Worm (Caenorhabditis elegans) whole organism, L3 larva: Measurements from ENCODE around the gene feh-1.
A peak's percentile ranks its signal among the peaks of the same experiment; 100 is the strongest.

Experiments used
- R02D3.7 ChIP-seq: fragments of 150-350 bp; optimal IDR thresholded peaks from 2 replicates; lab custom pipeline; 2014; ENCODE audit warnings: missing biosample characterization, missing genetic modification characterization
- ZK546.5 ChIP-seq: sonication (generic microtip); optimal IDR thresholded peaks from 2 replicates; lab custom pipeline; 2017; ENCODE audit warnings: missing biosample characterization, missing genetic modification characterization
- aly-2 ChIP-seq: fragments of 150-350 bp; optimal IDR thresholded peaks from 2 replicates; lab custom pipeline; 2014; ENCODE audit warnings: missing biosample characterization, missing genetic modification characterization
- ama-1 ChIP-seq: fragments of 150-350 bp; optimal IDR thresholded peaks from 2 replicates; lab custom pipeline; 2018
- ceh-28 ChIP-seq: fragments of 150-350 bp; optimal IDR thresholded peaks from 2 replicates; lab custom pipeline; 2014; ENCODE audit warnings: missing biosample characterization, missing genetic modification reagents, missing genetic modification characterization
- ceh-9 ChIP-seq: sonication (generic microtip); optimal IDR thresholded peaks from 2 replicates; lab custom pipeline; 2018; ENCODE audit warnings: missing biosample characterization, missing genetic modification characterization
- daf-12 ChIP-seq: fragments of 150-350 bp; optimal IDR thresholded peaks from 2 replicates; lab custom pipeline; 2014; ENCODE audit warnings: missing biosample characterization, missing genetic modification reagents, missing genetic modification characterization
- egl-27 ChIP-seq: sonication (generic microtip); optimal IDR thresholded peaks from 4 replicates; lab custom pipeline; 2017; ENCODE audit warnings: missing biosample characterization, missing genetic modification reagents, missing genetic modification characterization
- egl-5 ChIP-seq: fragments of 150-350 bp; optimal IDR thresholded peaks from 2 replicates; lab custom pipeline; 2017; ENCODE audit warnings: missing biosample characterization, missing genetic modification reagents, missing genetic modification characterization, inconsistent platforms
- elt-1 ChIP-seq: fragments of 150-350 bp; optimal IDR thresholded peaks from 2 replicates; lab custom pipeline; 2014; ENCODE audit warnings: missing biosample characterization, missing genetic modification characterization
- elt-2 ChIP-seq: sonication (generic microtip); optimal IDR thresholded peaks from 2 replicates; lab custom pipeline; 2016; ENCODE audit warnings: missing genetic modification reagents, mild to moderate bottlenecking, missing genetic modification characterization, missing compliant biosample characterization
- elt-3 ChIP-seq, 3 experiments: fragments of 150-350 bp in 1 of 3; sonication (generic microtip) in 2 of 3; optimal IDR thresholded peaks; 2 replicates in 2 of 3; 4 replicates in 1 of 3; lab custom pipeline; 2014 to 2017; ENCODE audit warnings: missing biosample characterization in 3 of 3, missing genetic modification characterization in 3 of 3
- eor-1 ChIP-seq, 2 experiments: fragments of 150-350 bp; optimal IDR thresholded peaks; 2 replicates each; lab custom pipeline; 2014 to 2018; ENCODE audit warnings: missing biosample characterization in 2 of 2, missing genetic modification characterization in 2 of 2
- fos-1 ChIP-seq: fragments of 150-350 bp; optimal IDR thresholded peaks from 2 replicates; lab custom pipeline; 2014; ENCODE audit warnings: missing biosample characterization, missing genetic modification characterization
- hmg-11 ChIP-seq: sonication (generic microtip); optimal IDR thresholded peaks from 2 replicates; lab custom pipeline; 2016; ENCODE audit warnings: missing genetic modification characterization, missing compliant biosample characterization
- jun-1 ChIP-seq: fragments of 150-350 bp; optimal IDR thresholded peaks from 2 replicates; lab custom pipeline; 2014; ENCODE audit warnings: missing biosample characterization, missing genetic modification reagents, missing genetic modification characterization
- lin-15B ChIP-seq: fragments of 150-350 bp; optimal IDR thresholded peaks from 2 replicates; lab custom pipeline; 2014; ENCODE audit warnings: missing biosample characterization, missing genetic modification characterization
- lin-39 ChIP-seq: fragments of 150-350 bp; optimal IDR thresholded peaks from 2 replicates; lab custom pipeline; 2018; ENCODE audit warnings: missing biosample characterization, missing genetic modification reagents, missing genetic modification characterization
- lsy-12 ChIP-seq: sonication (generic microtip); optimal IDR thresholded peaks from 2 replicates; lab custom pipeline; 2016; ENCODE audit warnings: mild to moderate bottlenecking, missing genetic modification characterization, missing compliant biosample characterization
- mdl-1 ChIP-seq: fragments of 150-350 bp; optimal IDR thresholded peaks from 2 replicates; lab custom pipeline; 2014; ENCODE audit warnings: missing biosample characterization, missing genetic modification characterization
- nfya-1 ChIP-seq: sonication (generic microtip); optimal IDR thresholded peaks from 2 replicates; lab custom pipeline; 2017; ENCODE audit warnings: missing genetic modification characterization, mild to moderate bottlenecking, missing compliant biosample characterization, antibody characterized with exemption, moderate library complexity; ENCODE audit not compliant: insufficient read depth
- nhr-11 ChIP-seq: fragments of 150-350 bp; optimal IDR thresholded peaks from 2 replicates; lab custom pipeline; 2014; ENCODE audit warnings: missing biosample characterization, missing genetic modification characterization
- nhr-12 ChIP-seq: fragments of 150-350 bp; optimal IDR thresholded peaks from 2 replicates; lab custom pipeline; 2014; ENCODE audit warnings: missing biosample characterization, missing genetic modification characterization
- nhr-23 ChIP-seq: fragments of 150-350 bp; optimal IDR thresholded peaks from 2 replicates; lab custom pipeline; 2014; ENCODE audit warnings: missing biosample characterization, missing genetic modification reagents, missing genetic modification characterization
- nhr-237 ChIP-seq: fragments of 150-350 bp; optimal IDR thresholded peaks from 2 replicates; lab custom pipeline; 2014; ENCODE audit warnings: missing biosample characterization, missing genetic modification characterization
- nhr-28 ChIP-seq: fragments of 150-350 bp; optimal IDR thresholded peaks from 2 replicates; lab custom pipeline; 2014; ENCODE audit warnings: missing biosample characterization, missing genetic modification characterization
- nhr-43 ChIP-seq: sonication (generic microtip); optimal IDR thresholded peaks from 2 replicates; lab custom pipeline; 2016; ENCODE audit warnings: mild to moderate bottlenecking, missing genetic modification characterization, missing compliant biosample characterization; ENCODE audit not compliant: poor library complexity, severe bottlenecking
- nhr-67 ChIP-seq: fragments of 150-350 bp; optimal IDR thresholded peaks from 2 replicates; lab custom pipeline; 2014; ENCODE audit warnings: missing biosample characterization, missing genetic modification characterization
- nhr-76 ChIP-seq: fragments of 150-350 bp; sonication (generic microtip); optimal IDR thresholded peaks from 5 replicates; lab custom pipeline; 2014; ENCODE audit warnings: missing biosample characterization, missing genetic modification characterization
- nhr-77 ChIP-seq: fragments of 150-350 bp; optimal IDR thresholded peaks from 2 replicates; lab custom pipeline; 2014; ENCODE audit warnings: missing biosample characterization, missing genetic modification characterization
- pha-4 ChIP-seq: fragments of 150-350 bp; optimal IDR thresholded peaks from 2 replicates; lab custom pipeline; 2014; ENCODE audit warnings: missing biosample characterization, missing genetic modification reagents, missing genetic modification characterization
- pqm-1 ChIP-seq: fragments of 150-350 bp; optimal IDR thresholded peaks from 2 replicates; lab custom pipeline; 2017; ENCODE audit warnings: missing biosample characterization, missing genetic modification characterization, inconsistent platforms
- sea-2 ChIP-seq: fragments of 150-350 bp; sonication (generic microtip); optimal IDR thresholded peaks from 4 replicates; lab custom pipeline; 2014; ENCODE audit warnings: missing biosample characterization, missing genetic modification reagents, missing genetic modification characterization
- skn-1 ChIP-seq: fragments of 150-350 bp; optimal IDR thresholded peaks from 2 replicates; lab custom pipeline; 2014; ENCODE audit warnings: missing biosample characterization, missing genetic modification characterization
- snpc-4 ChIP-seq: fragments of 150-350 bp; optimal IDR thresholded peaks from 2 replicates; lab custom pipeline; 2014; ENCODE audit warnings: missing biosample characterization, missing genetic modification characterization
- tbx-2 ChIP-seq: sonication (generic microtip); optimal IDR thresholded peaks from 2 replicates; lab custom pipeline; 2016; ENCODE audit warnings: mild to moderate bottlenecking, missing genetic modification characterization, missing compliant biosample characterization
- unc-39 ChIP-seq: sonication (generic microtip); optimal IDR thresholded peaks from 4 replicates; lab custom pipeline; 2017; ENCODE audit warnings: missing biosample characterization, missing genetic modification characterization
- unc-62 ChIP-seq: fragments of 150-350 bp; sonication (generic microtip); optimal IDR thresholded peaks from 4 replicates; lab custom pipeline; 2014; ENCODE audit warnings: missing biosample characterization, missing genetic modification reagents, missing genetic modification characterization
- zag-1 ChIP-seq: fragments of 150-350 bp; optimal IDR thresholded peaks from 2 replicates; lab custom pipeline; 2014; ENCODE audit warnings: missing biosample characterization, missing genetic modification characterization
- ztf-4 ChIP-seq: fragments of 150-350 bp; optimal IDR thresholded peaks from 2 replicates; lab custom pipeline; 2014; ENCODE audit warnings: missing biosample characterization, missing genetic modification characterization

feh-1 gene

ce11 chrIII:2577982-2578381 is 28.3 kb downstream of the feh-1 start:
- TF ChIP-seq hmg-11 (tag; lab: Kevin White, UChicago) (no peak), ztf-4 (tag; lab: Kevin White, UChicago) (no peak)

- TF ChIP-seq R02D3.7 (tag; lab: Kevin White, UChicago) (peak; percentile 21), nhr-67 (tag; lab: Kevin White, UChicago) (no peak), nhr-76 (tag; lab: Kevin White, UChicago) (no peak), nfya-1 (tag; lab: Kevin White, UChicago) (peak; percentile 84), elt-2 (tag; lab: Kevin White, UChicago) (peak; percentile 53), skn-1 (tag; lab: Kevin White, UChicago) (no peak), hmg-11 (tag; lab: Kevin White, UChicago) (peak; percentile 81), ceh-9 (no peak), elt-1 (tag; lab: Kevin White, UChicago) (no peak), egl-5 (tag; lab: Kevin White, UChicago) (peak; percentile 51), snpc-4 (tag; lab: Kevin White, UChicago) (no peak), nhr-23 (tag; lab: Kevin White, UChicago) (peak; percentile 7), nhr-43 (tag; lab: Kevin White, UChicago) (peak; percentile 19), daf-12 (tag; lab: Kevin White, UChicago) (no peak), ceh-28 (peak; percentile 8), pha-4 (tag; lab: Kevin White, UChicago) (peak; percentile 60), lin-15B (tag; lab: Kevin White, UChicago) (no peak), pqm-1 (tag; lab: Kevin White, UChicago) (peak; percentile 27)
These were observed 28.8 kb downstream of the feh-1 start for ce11 chrIII:2578563-2578962.

ce11 chrIII:2578993-2579392 is 29.3 kb downstream of the feh-1 start, which contains the start of gene Y71H2B.8:
Y71H2B.8 (plus strand) TSS chrIII:2579293.
- TF ChIP-seq unc-39 (tag; lab: Kevin White, UChicago) (no peak), daf-12 (tag; lab: Kevin White, UChicago) (no peak), elt-3 (tag; optimal IDR thresholded peaks at IDR 0.05; lab: Kevin White, UChicago) (no peak), egl-27 (tag; lab: Kevin White, UChicago) (no peak), ZK546.5 (tag; lab: Kevin White, UChicago) (no peak), jun-1 (no peak)

ce11 chrIII:2586193-2586592 is 36.5 kb downstream of the feh-1 start, which contains the start of gene gpa-17:
gpa-17 (plus strand) TSS chrIII:2586555.
- peak; percentile 44 for TF ChIP-seq pha-4 (tag; lab: Kevin White, UChicago)
- no peak for TF ChIP-seq daf-12 (tag; lab: Kevin White, UChicago)
- no peak for TF ChIP-seq sea-2
- peak; percentile 22 for TF ChIP-seq ceh-28
- peak; percentile 25 for TF ChIP-seq pqm-1 (tag; lab: Kevin White, UChicago)
- TF ChIP-seq elt-2 (tag; lab: Kevin White, UChicago) = peak; percentile 77
- TF ChIP-seq skn-1 (tag; lab: Kevin White, UChicago) = no peak

ce11 chrIII:2596984-2597454 is 47.3 kb downstream of the feh-1 start, which contains the start of gene apb-1:
apb-1 (minus strand) TSS chrIII:2597034.
- peak; percentile 86 for TF ChIP-seq ceh-28
- TF ChIP-seq nhr-12 (tag; lab: Kevin White, UChicago) = no peak
- TF ChIP-seq egl-27 (tag; lab: Kevin White, UChicago) = no peak
- TF ChIP-seq nhr-67 (tag; lab: Kevin White, UChicago) = no peak
- TF ChIP-seq lin-39 (tag; lab: Kevin White, UChicago) = peak; percentile 83
- peak; percentile 90 for TF ChIP-seq sea-2
- TF ChIP-seq snpc-4 (tag; lab: Kevin White, UChicago) = peak; percentile 85
- TF ChIP-seq zag-1 (tag; lab: Kevin White, UChicago) = no peak
- TF ChIP-seq unc-39 (tag; lab: Kevin White, UChicago) = no peak
- no peak for TF ChIP-seq eor-1 (tag; optimal IDR thresholded peaks at IDR 0.05; lab: Kevin White, UChicago)
- TF ChIP-seq elt-2 (tag; lab: Kevin White, UChicago) = peak; percentile 51
- no peak for TF ChIP-seq nhr-237
- no peak for TF ChIP-seq unc-62 (GFP tag; lab: Kevin White, UChicago)
- TF ChIP-seq daf-12 (tag; lab: Kevin White, UChicago) = no peak
- TF ChIP-seq ceh-9 = no peak
- TF ChIP-seq mdl-1 (tag; lab: Kevin White, UChicago) = no peak
- TF ChIP-seq ama-1 = peak; percentile 21
- TF ChIP-seq nhr-76 (tag; lab: Kevin White, UChicago) = peak; percentile 5
- peak; percentile 62 for TF ChIP-seq nhr-77 (tag; lab: Kevin White, UChicago)
- TF ChIP-seq elt-3 (tag; optimal IDR thresholded peaks at IDR 0.05; lab: Kevin White, UChicago) = no peak
- TF ChIP-seq nhr-11 (tag; lab: Kevin White, UChicago) = no peak
- TF ChIP-seq nhr-28 = no peak
- peak; percentile 91 for TF ChIP-seq lin-15B (tag; lab: Kevin White, UChicago)
- peak; percentile 93 for TF ChIP-seq tbx-2 (tag; lab: Kevin White, UChicago)
- TF ChIP-seq R02D3.7 (tag; lab: Kevin White, UChicago) = peak; percentile 86
- TF ChIP-seq hmg-11 (tag; lab: Kevin White, UChicago) = peak; percentile 96
- peak; percentile 96 for TF ChIP-seq pha-4 (tag; lab: Kevin White, UChicago)
- peak; percentile 28 for TF ChIP-seq jun-1
- TF ChIP-seq pqm-1 (tag; lab: Kevin White, UChicago) = peak; percentile 37
- peak; percentile 42 for TF ChIP-seq elt-1 (tag; lab: Kevin White, UChicago)
- TF ChIP-seq nhr-23 (tag; lab: Kevin White, UChicago) = peak; percentile 96
- TF ChIP-seq aly-2 = peak; percentile 9
- TF ChIP-seq egl-5 (tag; lab: Kevin White, UChicago) = peak; percentile 88
- no peak for TF ChIP-seq lsy-12
- no peak for TF ChIP-seq fos-1 (tag; lab: Kevin White, UChicago)
